Worm (Caenorhabditis elegans): ENCODE data around the gene C44H4.4.

Gene C44H4.4

ce11 chrX:14580853-14581252 is 8.0 kb downstream of the C44H4.4 start:
- TF ChIP-seq Y55F3AM.14 (GFP tag; optimal IDR thresholded peaks at IDR 0.05) (no peak), blmp-1 (tag; optimal IDR thresholded peaks at IDR 0.05; ENCODE audit: insufficient read depth) (peak; percentile 78), sma-3 (GFP tag; optimal IDR thresholded peaks at IDR 0.05) (no peak), egl-27 (tag; optimal IDR thresholded peaks at IDR 0.05) (no peak)

DNA sequence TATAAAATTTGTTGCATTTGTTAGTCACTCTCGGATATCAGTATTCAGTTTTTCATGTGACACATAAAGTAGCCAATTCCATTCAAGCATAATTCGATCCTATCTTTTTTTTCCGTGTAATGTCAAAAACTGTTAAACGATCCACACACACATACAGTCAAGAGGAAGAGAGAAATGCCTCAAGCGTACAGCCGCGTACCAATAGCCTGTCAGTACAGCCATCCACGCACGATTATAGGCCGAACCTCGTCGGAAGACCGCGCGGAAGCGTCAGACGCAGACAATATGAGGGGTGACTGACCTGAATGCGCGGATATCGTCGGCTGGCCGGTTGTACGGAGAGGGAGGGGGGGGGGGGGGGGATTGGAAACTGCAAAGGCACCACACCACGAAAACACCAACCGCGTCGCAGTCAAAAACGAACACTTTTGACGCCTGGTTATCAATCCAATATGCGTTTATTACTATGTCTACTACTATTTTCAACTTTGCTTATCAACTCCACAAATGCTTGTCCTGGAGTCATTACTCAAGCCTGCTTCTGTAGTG is 11.2 kb downstream of the C44H4.4 start, which contains the start of gene let-4:
Gene let-4, plus strand, starts transcription at position 357 of the 549 bp plus-strand sequence.
- no peak for TF ChIP-seq nhr-237 (tag; optimal IDR thresholded peaks at IDR 0.05)
- TF ChIP-seq crh-2 (tag; optimal IDR thresholded peaks at IDR 0.05), result no peak
- TF ChIP-seq ztf-11 (tag; optimal IDR thresholded peaks at IDR 0.05), result no peak
- TF ChIP-seq nhr-129 (tag; optimal IDR thresholded peaks at IDR 0.05), result no peak
- TF ChIP-seq unc-62 (GFP tag; optimal IDR thresholded peaks at IDR 0.05), result no peak
- no peak for TF ChIP-seq dmd-4 (tag; optimal IDR thresholded peaks at IDR 0.05)
- no peak for TF ChIP-seq ceh-16 (tag; optimal IDR thresholded peaks at IDR 0.05)
- no peak for TF ChIP-seq F13H6.1 (tag; optimal IDR thresholded peaks at IDR 0.05)

- TF ChIP-seq ztf-11 (tag; optimal IDR thresholded peaks at IDR 0.05) (no peak), sma-9 (GFP tag; optimal IDR thresholded peaks at IDR 0.05) (peak; percentile 87), sma-9 (tag; optimal IDR thresholded peaks at IDR 0.05) (no peak), aly-2 (tag; optimal IDR thresholded peaks at IDR 0.05) (no peak), blmp-1 (tag; optimal IDR thresholded peaks at IDR 0.05; ENCODE audit: insufficient read depth) (peak; percentile 86), unc-39 (tag; optimal IDR thresholded peaks at IDR 0.05) (no peak), mdl-1 (tag; optimal IDR thresholded peaks at IDR 0.05) (no peak), nhr-129 (tag; optimal IDR thresholded peaks at IDR 0.05) (no peak), snpc-4 (tag; optimal IDR thresholded peaks at IDR 0.05) (no peak), peb-1 (tag; optimal IDR thresholded peaks at IDR 0.05) (no peak), ztf-4 (tag; optimal IDR thresholded peaks at IDR 0.05) (no peak), nhr-77 (tag; optimal IDR thresholded peaks at IDR 0.05) (no peak), alr-1 (tag; optimal IDR thresholded peaks at IDR 0.05) (no peak), lin-11 (tag; optimal IDR thresholded peaks at IDR 0.05) (no peak), nhr-237 (tag; optimal IDR thresholded peaks at IDR 0.05) (no peak), skn-1 (tag; optimal IDR thresholded peaks at IDR 0.05) (no peak), unc-62 (GFP tag; optimal IDR thresholded peaks at IDR 0.05) (no peak), F13H6.1 (tag; optimal IDR thresholded peaks at IDR 0.05) (no peak), crh-2 (tag; optimal IDR thresholded peaks at IDR 0.05) (no peak), nhr-11 (tag; optimal IDR thresholded peaks at IDR 0.05) (no peak), Y55F3AM.14 (GFP tag; optimal IDR thresholded peaks at IDR 0.05) (no peak), elt-3 (tag; optimal IDR thresholded peaks at IDR 0.05) (no peak), nhr-6 (tag; optimal IDR thresholded peaks at IDR 0.05) (no peak), ama-1 (optimal IDR thresholded peaks at IDR 0.05) (no peak), nhr-23 (tag; optimal IDR thresholded peaks at IDR 0.05) (peak; percentile 17), ceh-16 (tag; optimal IDR thresholded peaks at IDR 0.05) (peak; percentile 99), C34F6.9 (tag; optimal IDR thresholded peaks at IDR 0.05) (no peak), zag-1 (tag; optimal IDR thresholded peaks at IDR 0.05) (no peak), mab-5 (tag; optimal IDR thresholded peaks at IDR 0.05) (no peak), ztf-1 (GFP tag; conservative IDR thresholded peaks at IDR 0.05) (no peak), dmd-4 (tag; optimal IDR thresholded peaks at IDR 0.05) (no peak), elt-1 (tag; optimal IDR thresholded peaks at IDR 0.05) (peak; percentile 90), ceh-82 (tag; optimal IDR thresholded peaks at IDR 0.05) (no peak), egl-27 (tag; optimal IDR thresholded peaks at IDR 0.05) (peak; percentile 71), R02D3.7 (tag; optimal IDR thresholded peaks at IDR 0.05) (no peak), sma-3 (GFP tag; optimal IDR thresholded peaks at IDR 0.05) (peak; percentile 79), unc-55 (GFP tag; optimal IDR thresholded peaks at IDR 0.05) (no peak), nhr-21 (tag; optimal IDR thresholded peaks at IDR 0.05) (peak; percentile 45), nhr-12 (tag; optimal IDR thresholded peaks at IDR 0.05) (no peak), nhr-25 (tag; optimal IDR thresholded peaks at IDR 0.05) (peak; percentile 52), fos-1 (tag; optimal IDR thresholded peaks at IDR 0.05) (peak; percentile 79), ZK546.5 (tag; optimal IDR thresholded peaks at IDR 0.05) (no peak), gmeb-1 (tag; optimal IDR thresholded peaks at IDR 0.05) (no peak), lin-13 (GFP tag; optimal IDR thresholded peaks at IDR 0.05) (no peak), nhr-10 (tag; optimal IDR thresholded peaks at IDR 0.05) (no peak), sem-4 (tag; optimal IDR thresholded peaks at IDR 0.05) (peak; percentile 42), lsy-2 (tag; optimal IDR thresholded peaks at IDR 0.05) (peak in 1 of 2 experiments; percentile 21), lin-39 (tag; optimal IDR thresholded peaks at IDR 0.05) (no peak), mbf-1 (tag; optimal IDR thresholded peaks at IDR 0.05) (no peak)
These were observed 13.0 kb downstream of the C44H4.4 start for ce11 chrX:14575920-14576319.
